Fruit fly (Drosophila melanogaster) whole organism, prepupa: ENCODE measurements around the gene Eip75B.

Experiments
- CG10631 ChIP-seq: fragments of 200-800 bp; sonication (Bioruptor generic); optimal IDR thresholded peaks from 2 replicates; lab custom pipeline; 2016; ENCODE audit warnings: missing biosample characterization, missing genetic modification characterization
- CG10669 ChIP-seq: fragments of 200-800 bp; sonication (Bioruptor generic); optimal IDR thresholded peaks from 3 replicates; lab custom pipeline; 2018; ENCODE audit warnings: missing biosample characterization, mild to moderate bottlenecking, missing genetic modification characterization, moderate library complexity
- CG11902 ChIP-seq: fragments of 200-800 bp; sonication (Bioruptor generic); optimal IDR thresholded peaks from 3 replicates; lab custom pipeline; 2016; ENCODE audit warnings: missing biosample characterization, missing genetic modification characterization
- CG1621 ChIP-seq: fragments of 200-800 bp; sonication (Bioruptor generic); optimal IDR thresholded peaks from 3 replicates; lab custom pipeline; 2018; ENCODE audit warnings: missing biosample characterization, mild to moderate bottlenecking, missing genetic modification characterization
- CG3032 ChIP-seq: fragments of 200-800 bp; optimal IDR thresholded peaks from 2 replicates; lab custom pipeline; 2019; ENCODE audit warnings: missing biosample characterization, mild to moderate bottlenecking, missing genetic modification characterization, moderate library complexity
- CG31627 ChIP-seq: fragments of 200-800 bp; sonication (Bioruptor generic); optimal IDR thresholded peaks from 3 replicates; lab custom pipeline; 2016; ENCODE audit warnings: missing biosample characterization, missing genetic modification characterization
- CG32006 ChIP-seq: fragments of 200-800 bp; sonication (Bioruptor generic); optimal IDR thresholded peaks from 3 replicates; lab custom pipeline; 2017; ENCODE audit warnings: missing biosample characterization, mild to moderate bottlenecking, missing genetic modification characterization
- CG34406 ChIP-seq: fragments of 200-800 bp; sonication (Bioruptor generic); optimal IDR thresholded peaks from 3 replicates; lab custom pipeline; 2016; ENCODE audit warnings: missing biosample characterization, missing genetic modification characterization
- CG3919 ChIP-seq: fragments of 200-800 bp; sonication (Bioruptor generic); optimal IDR thresholded peaks from 3 replicates; lab custom pipeline; 2016; ENCODE audit warnings: missing biosample characterization, missing genetic modification characterization
- CG4318 ChIP-seq: fragments of 200-800 bp; sonication (Bioruptor generic); optimal IDR thresholded peaks from 3 replicates; lab custom pipeline; 2017; ENCODE audit warnings: missing biosample characterization, mild to moderate bottlenecking, missing genetic modification characterization
- CG6163 ChIP-seq: fragments of 200-800 bp; sonication (Bioruptor generic); IDR thresholded peaks from 3 replicates; pipeline ENCODE4 v1.3.6; 2022; ENCODE audit warnings: missing biosample characterization, missing genetic modification characterization
- CG6276 ChIP-seq: fragments of 200-800 bp; sonication (Bioruptor generic); optimal IDR thresholded peaks from 2 replicates; lab custom pipeline; 2017; ENCODE audit warnings: missing biosample characterization, mild to moderate bottlenecking, missing genetic modification characterization
- CG6808 ChIP-seq: fragments of 200-800 bp; sonication (Bioruptor generic); optimal IDR thresholded peaks from 3 replicates; lab custom pipeline; 2017; ENCODE audit warnings: missing biosample characterization, missing genetic modification characterization, mild to moderate bottlenecking, moderate library complexity, missing genetic modification reagents
- CG6854 ChIP-seq: fragments of 200-800 bp; sonication (Bioruptor generic); optimal IDR thresholded peaks from 2 replicates; lab custom pipeline; 2017; ENCODE audit warnings: missing biosample characterization, mild to moderate bottlenecking, missing genetic modification characterization
- CG7368 ChIP-seq: fragments of 200-800 bp; sonication (Bioruptor generic); optimal IDR thresholded peaks from 3 replicates; lab custom pipeline; 2016; ENCODE audit warnings: missing biosample characterization, missing genetic modification characterization
- CG8119 ChIP-seq: fragments of 200-800 bp; sonication (Bioruptor generic); IDR thresholded peaks from 3 replicates; pipeline ENCODE4 v1.3.6; 2022; ENCODE audit warnings: missing biosample characterization, missing genetic modification characterization
- CG8319 ChIP-seq: fragments of 200-800 bp; sonication (Bioruptor generic); optimal IDR thresholded peaks from 3 replicates; lab custom pipeline; 2016; ENCODE audit warnings: missing biosample characterization, missing genetic modification characterization
- CG8632 ChIP-seq: fragments of 200-800 bp; sonication (Bioruptor generic); optimal IDR thresholded peaks from 3 replicates; lab custom pipeline; 2016; ENCODE audit warnings: missing biosample characterization, missing genetic modification characterization
- CG9139 ChIP-seq: fragments of 200-800 bp; sonication (Bioruptor generic); optimal IDR thresholded peaks from 3 replicates; lab custom pipeline; 2017; ENCODE audit warnings: missing biosample characterization, mild to moderate bottlenecking, missing genetic modification characterization
- Eip75B ChIP-seq: fragments of 200-800 bp; sonication (Bioruptor generic); optimal IDR thresholded peaks from 3 replicates; lab custom pipeline; 2016; ENCODE audit warnings: missing biosample characterization, missing genetic modification characterization
- Eip78C ChIP-seq: fragments of 200-800 bp; sonication (Bioruptor generic); peaks from one replicate; lab custom pipeline; 2016; ENCODE audit warnings: missing biosample characterization, missing genetic modification characterization
- Eip93F ChIP-seq: fragments of 200-800 bp; sonication (Bioruptor generic); optimal IDR thresholded peaks from 2 replicates; lab custom pipeline; 2016; ENCODE audit warnings: missing biosample characterization, mild to moderate bottlenecking, missing genetic modification characterization
- Ets96B ChIP-seq: fragments of 200-800 bp; optimal IDR thresholded peaks from 2 replicates; lab custom pipeline; 2019; ENCODE audit warnings: missing biosample characterization, mild to moderate bottlenecking, missing genetic modification characterization, moderate library complexity
- Gug ChIP-seq: fragments of 200-800 bp; sonication (Bioruptor generic); IDR thresholded peaks from 2 replicates; pipeline ENCODE4 v1.3.6; 2022; ENCODE audit warnings: missing biosample characterization, missing genetic modification characterization
- Hr38 ChIP-seq: sonication (Bioruptor generic); optimal IDR thresholded peaks from 2 replicates; lab custom pipeline; 2016; ENCODE audit warnings: missing biosample characterization, missing genetic modification characterization
- Lpt ChIP-seq: fragments of 200-800 bp; sonication (Bioruptor generic); optimal IDR thresholded peaks from 3 replicates; lab custom pipeline; 2016; ENCODE audit warnings: missing biosample characterization, missing genetic modification characterization
- Met ChIP-seq: fragments of 200-800 bp; sonication (Bioruptor generic); optimal IDR thresholded peaks from 3 replicates; lab custom pipeline; 2016; ENCODE audit warnings: missing biosample characterization, missing genetic modification characterization
- OdsH ChIP-seq: fragments of 200-800 bp; sonication (Bioruptor generic); optimal IDR thresholded peaks from 3 replicates; lab custom pipeline; 2016; ENCODE audit warnings: missing biosample characterization, missing genetic modification characterization
- Smox ChIP-seq: fragments of 200-800 bp; sonication (Bioruptor generic); optimal IDR thresholded peaks from 3 replicates; lab custom pipeline; 2016; ENCODE audit warnings: missing biosample characterization, missing genetic modification characterization
- Sox102F ChIP-seq: fragments of 200-800 bp; sonication (Bioruptor generic); optimal IDR thresholded peaks from 2 replicates; lab custom pipeline; 2016; ENCODE audit warnings: missing biosample characterization, mild to moderate bottlenecking, missing genetic modification characterization
- Sox14 ChIP-seq: fragments of 200-800 bp; sonication (Bioruptor generic); optimal IDR thresholded peaks from 3 replicates; lab custom pipeline; 2016; ENCODE audit warnings: missing biosample characterization, missing genetic modification characterization
- Sox15 ChIP-seq: fragments of 200-800 bp; sonication (Bioruptor generic); optimal IDR thresholded peaks from 3 replicates; lab custom pipeline; 2016; ENCODE audit warnings: missing biosample characterization, missing genetic modification characterization
- achi ChIP-seq: fragments of 200-800 bp; sonication (Bioruptor generic); optimal IDR thresholded peaks from 3 replicates; lab custom pipeline; 2016; ENCODE audit warnings: missing biosample characterization, missing genetic modification characterization
- dsx ChIP-seq: fragments of 200-800 bp; optimal IDR thresholded peaks from 3 replicates; lab custom pipeline; 2019; ENCODE audit warnings: missing biosample characterization, mild to moderate bottlenecking, missing genetic modification characterization, moderate library complexity; ENCODE audit not compliant: poor library complexity, severe bottlenecking
- eg ChIP-seq: fragments of 200-800 bp; sonication (Bioruptor generic); IDR thresholded peaks from 3 replicates; pipeline ENCODE4 v1.3.6; 2022; ENCODE audit warnings: missing biosample characterization, missing genetic modification characterization
- esn ChIP-seq: fragments of 200-800 bp; sonication (Bioruptor generic); optimal IDR thresholded peaks from 2 replicates; lab custom pipeline; 2016; ENCODE audit warnings: missing biosample characterization, mild to moderate bottlenecking, missing genetic modification characterization, moderate library complexity
- fd85E ChIP-seq: fragments of 200-800 bp; sonication (Bioruptor generic); optimal IDR thresholded peaks from 3 replicates; lab custom pipeline; 2016; ENCODE audit warnings: missing biosample characterization, missing genetic modification characterization
- fkh ChIP-seq: fragments of 200-800 bp; sonication (Bioruptor generic); optimal IDR thresholded peaks from 3 replicates; lab custom pipeline; 2017; ENCODE audit warnings: missing biosample characterization, mild to moderate bottlenecking, missing genetic modification characterization, moderate library complexity
- net ChIP-seq: fragments of 200-800 bp; sonication (Bioruptor generic); optimal IDR thresholded peaks from 3 replicates; lab custom pipeline; 2016; ENCODE audit warnings: missing biosample characterization, missing genetic modification characterization
- pdm3 ChIP-seq: fragments of 200-800 bp; sonication (Bioruptor generic); optimal IDR thresholded peaks from 3 replicates; lab custom pipeline; 2016; ENCODE audit warnings: missing biosample characterization, missing genetic modification characterization
- spab ChIP-seq: fragments of 200-800 bp; sonication (Bioruptor generic); optimal IDR thresholded peaks from 2 replicates; lab custom pipeline; 2017; ENCODE audit warnings: missing biosample characterization, mild to moderate bottlenecking, missing genetic modification characterization, missing genetic modification reagents
- ss ChIP-seq, 2 experiments: fragments of 200-800 bp; sonication (Bioruptor generic); optimal IDR thresholded peaks; 2 replicates in 1 of 2; 3 replicates in 1 of 2; lab custom pipeline; 2017 to 2018; ENCODE audit warnings: mild to moderate bottlenecking in 2 of 2, missing biosample characterization in 2 of 2, missing genetic modification characterization in 2 of 2, moderate library complexity in 1 of 2
- svp ChIP-seq: fragments of 200-800 bp; sonication (Bioruptor generic); peaks from one replicate; lab custom pipeline; 2016; ENCODE audit warnings: missing biosample characterization, missing genetic modification characterization
- topi ChIP-seq: fragments of 200-800 bp; sonication (Bioruptor generic); optimal IDR thresholded peaks from 3 replicates; lab custom pipeline; 2016; ENCODE audit warnings: missing biosample characterization, missing genetic modification characterization
- vri ChIP-seq: fragments of 200-800 bp; sonication (Bioruptor generic); optimal IDR thresholded peaks from 3 replicates; lab custom pipeline; 2016; ENCODE audit warnings: missing biosample characterization, mild to moderate bottlenecking, missing genetic modification characterization

Eip75B gene

DNA sequence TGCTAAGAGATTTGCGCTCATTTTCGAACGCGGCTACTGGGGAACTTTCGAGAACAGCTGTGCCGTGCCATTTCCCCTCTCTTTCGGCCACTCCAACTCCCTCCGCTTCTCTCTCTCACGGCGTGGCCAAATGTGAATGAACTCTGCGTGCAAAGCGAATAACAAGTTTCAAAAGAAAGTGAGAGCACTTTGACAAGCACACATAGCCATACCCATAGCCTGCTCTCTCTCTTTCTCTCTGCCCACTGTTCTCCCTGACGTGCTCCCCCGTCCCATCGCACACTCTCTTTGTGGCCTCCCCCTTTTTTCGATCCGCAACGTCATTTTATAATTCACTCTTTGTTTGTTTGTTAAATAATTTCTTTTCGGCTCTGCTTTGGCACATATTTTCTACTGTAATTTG is 91.5 kb downstream of the Eip75B start (continued):
- TF ChIP-seq CG10669 (GFP tag; lab: Kevin White, UChicago) (no peak), CG7368 (GFP tag; lab: Kevin White, UChicago) (no peak), CG6276 (GFP tag; lab: Kevin White, UChicago) (peak; percentile 17), CG4318 (GFP tag; lab: Kevin White, UChicago) (no peak), CG31627 (no peak), ss (GFP tag; optimal IDR thresholded peaks at IDR 0.05; lab: Kevin White, UChicago) (no peak), dsx (GFP tag; lab: Kevin White, UChicago) (no peak)

DNA sequence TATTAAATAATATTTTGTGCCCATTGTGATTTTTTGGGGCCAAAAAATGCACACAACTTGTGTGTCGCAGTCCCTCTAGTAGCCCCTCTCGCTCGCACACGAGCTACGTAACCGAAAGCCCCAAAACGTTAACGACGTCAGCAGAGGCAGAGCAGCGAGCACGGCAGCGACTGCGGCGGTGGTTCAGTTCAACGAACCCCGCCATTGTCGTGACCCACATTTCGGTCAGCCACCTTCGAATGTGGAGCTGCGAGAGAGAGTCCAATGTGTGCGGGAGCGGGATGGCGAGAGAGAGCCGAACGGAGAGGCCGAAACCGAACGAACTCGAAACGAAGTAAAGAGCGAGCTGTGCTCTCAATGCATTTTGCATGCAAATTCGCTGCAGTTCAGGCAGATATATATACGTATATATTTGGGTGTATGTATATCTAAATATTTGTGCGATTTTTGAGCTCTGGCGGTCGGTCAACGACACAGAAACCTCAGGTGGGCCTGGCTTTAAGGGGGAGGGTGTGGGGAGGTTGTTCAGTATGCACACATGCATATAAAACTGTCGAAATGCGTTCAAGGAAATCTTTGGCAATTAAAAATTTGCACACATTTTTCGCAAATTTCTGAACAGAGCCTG is 92.1 kb downstream of the Eip75B start:
- TF ChIP-seq Lpt (GFP tag; lab: Kevin White, UChicago), result peak; percentile 62
- TF ChIP-seq Eip93F (GFP tag; lab: Kevin White, UChicago), result peak; percentile 86
- TF ChIP-seq CG1621 (tag; lab: Kevin White, UChicago), result no peak
- TF ChIP-seq CG8319, result no peak
- no peak for TF ChIP-seq Gug
- TF ChIP-seq svp (GFP tag; lab: Kevin White, UChicago), result peak; percentile 86
- TF ChIP-seq Eip75B (GFP tag; lab: Kevin White, UChicago), result peak; percentile 93
- TF ChIP-seq fd85E (GFP tag; lab: Kevin White, UChicago), result no peak
- no peak for TF ChIP-seq CG8632 (GFP tag; lab: Kevin White, UChicago)
- peak; percentile 74 for TF ChIP-seq Eip78C (GFP tag; lab: Kevin White, UChicago)
- TF ChIP-seq CG8119, result peak; percentile 25; the same call in 1 of the 3 replicates
- peak; percentile 97 for TF ChIP-seq vri (GFP tag; lab: Kevin White, UChicago)
- TF ChIP-seq CG3032 (tag; lab: Kevin White, UChicago), result no peak
- peak; percentile 51; the same call in 2 of the 3 replicates for TF ChIP-seq CG6163 (GFP tag; lab: Robert Waterston, UW)
- peak; percentile 49 for TF ChIP-seq Met (GFP tag; lab: Kevin White, UChicago)
- no peak for TF ChIP-seq achi (GFP tag; lab: Kevin White, UChicago)
- no peak for TF ChIP-seq CG7368 (GFP tag; lab: Kevin White, UChicago)
- TF ChIP-seq Sox102F (GFP tag; lab: Kevin White, UChicago), result peak; percentile 11
- peak; percentile 48; the same call in 2 of the 3 replicates for TF ChIP-seq eg (GFP tag; lab: Robert Waterston, UW)

DNA sequence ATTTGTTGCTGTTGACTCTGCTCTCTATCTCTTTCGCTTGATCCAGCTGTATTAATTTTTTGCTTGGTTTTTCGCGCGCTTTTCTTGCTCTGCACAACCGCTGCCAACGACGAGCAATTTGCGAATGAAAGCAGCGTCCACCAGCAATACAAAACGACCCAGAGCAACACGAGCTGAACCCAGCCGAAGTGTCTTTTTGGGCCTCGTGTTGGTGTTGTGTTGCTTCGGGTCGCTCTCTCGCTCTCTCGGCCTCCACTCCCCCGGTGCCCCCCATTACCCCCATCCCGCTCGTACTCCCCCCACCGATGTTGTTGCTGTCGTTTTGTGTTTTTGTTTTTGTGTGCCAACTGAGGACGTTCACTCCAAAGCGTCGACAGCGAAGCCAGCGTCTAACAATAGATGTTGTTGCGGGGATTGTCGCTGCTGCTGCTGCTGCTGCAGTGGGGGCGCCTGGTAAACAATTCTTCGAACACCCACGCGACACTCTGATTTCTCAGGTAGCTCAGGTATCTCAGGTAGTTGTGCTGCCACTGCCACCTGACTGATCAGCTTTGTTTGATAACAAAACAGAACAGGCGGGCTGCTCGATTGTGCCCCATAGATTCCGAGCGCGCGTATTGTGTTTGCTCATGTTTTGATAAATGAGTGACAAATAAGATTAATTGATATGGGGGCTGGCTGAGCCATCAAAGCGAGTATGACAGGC is 93.3 kb downstream of the Eip75B start:
- TF ChIP-seq Sox14 (GFP tag; lab: Kevin White, UChicago) (no peak), CG3919 (GFP tag; lab: Kevin White, UChicago) (peak; percentile 67), CG8319 (peak; percentile 25), OdsH (no peak), CG11902 (GFP tag; lab: Kevin White, UChicago) (no peak), Sox15 (GFP tag; lab: Kevin White, UChicago) (no peak), vri (GFP tag; lab: Kevin White, UChicago) (peak; percentile 76), CG6808 (GFP tag; lab: Kevin White, UChicago) (peak; percentile 64), CG34406 (no peak), CG3032 (tag; lab: Kevin White, UChicago) (peak; percentile 50), CG9139 (GFP tag; lab: Kevin White, UChicago) (peak; percentile 81), fkh (GFP tag; lab: Kevin White, UChicago) (peak; percentile 74), pdm3 (GFP tag; lab: Kevin White, UChicago) (no peak), Ets96B (tag; lab: Kevin White, UChicago) (peak; percentile 31), ss (GFP tag; optimal IDR thresholded peaks at IDR 0.05; lab: Kevin White, UChicago) (peak; percentile 74 to 77), esn (GFP tag; lab: Kevin White, UChicago) (peak; percentile 20), Hr38 (GFP tag; lab: Kevin White, UChicago) (no peak), CG32006 (GFP tag; lab: Kevin White, UChicago) (peak; percentile 43), Gug (peak; percentile 36), CG7368 (GFP tag; lab: Kevin White, UChicago) (peak; percentile 3), CG6854 (GFP tag; lab: Kevin White, UChicago) (peak; percentile 95), eg (GFP tag; lab: Robert Waterston, UW) (peak; percentile 88), Smox (GFP tag; lab: Kevin White, UChicago) (no peak), dsx (GFP tag; lab: Kevin White, UChicago) (peak; percentile 68), Eip93F (GFP tag; lab: Kevin White, UChicago) (peak; percentile 19), CG10631 (GFP tag; lab: Kevin White, UChicago) (no peak), Eip78C (GFP tag; lab: Kevin White, UChicago) (peak; percentile 62), net (GFP tag; lab: Kevin White, UChicago) (peak; percentile 79), spab (peak; percentile 36), topi (GFP tag; lab: Kevin White, UChicago) (no peak)
